Fruit fly (Drosophila melanogaster) whole organism, prepupa: ENCODE data around the gene U4-U6-60K.

Source experiments
- CG16779 ChIP-seq: fragments of 200-800 bp; sonication (Bioruptor generic); optimal IDR thresholded peaks from 3 replicates; lab custom pipeline; 2017; ENCODE audit warnings: missing biosample characterization, mild to moderate bottlenecking, missing genetic modification characterization
- CG31627 ChIP-seq: fragments of 200-800 bp; sonication (Bioruptor generic); optimal IDR thresholded peaks from 3 replicates; lab custom pipeline; 2016; ENCODE audit warnings: missing biosample characterization, missing genetic modification characterization
- CG34406 ChIP-seq: fragments of 200-800 bp; sonication (Bioruptor generic); optimal IDR thresholded peaks from 3 replicates; lab custom pipeline; 2016; ENCODE audit warnings: missing biosample characterization, missing genetic modification characterization
- CG6276 ChIP-seq: fragments of 200-800 bp; sonication (Bioruptor generic); optimal IDR thresholded peaks from 2 replicates; lab custom pipeline; 2017; ENCODE audit warnings: missing biosample characterization, mild to moderate bottlenecking, missing genetic modification characterization
- CG7368 ChIP-seq: fragments of 200-800 bp; sonication (Bioruptor generic); optimal IDR thresholded peaks from 3 replicates; lab custom pipeline; 2016; ENCODE audit warnings: missing biosample characterization, missing genetic modification characterization
- Eip75B ChIP-seq: fragments of 200-800 bp; sonication (Bioruptor generic); optimal IDR thresholded peaks from 3 replicates; lab custom pipeline; 2016; ENCODE audit warnings: missing biosample characterization, missing genetic modification characterization
- Ets21C ChIP-seq: fragments of 200-800 bp; sonication (Bioruptor generic); optimal IDR thresholded peaks from 3 replicates; lab custom pipeline; 2016; ENCODE audit warnings: missing biosample characterization, missing genetic modification characterization
- Gug ChIP-seq: fragments of 200-800 bp; sonication (Bioruptor generic); IDR thresholded peaks from 2 replicates; pipeline ENCODE4 v1.3.6; 2022; ENCODE audit warnings: missing biosample characterization, missing genetic modification characterization
- OdsH ChIP-seq: fragments of 200-800 bp; sonication (Bioruptor generic); optimal IDR thresholded peaks from 3 replicates; lab custom pipeline; 2016; ENCODE audit warnings: missing biosample characterization, missing genetic modification characterization
- Sox14 ChIP-seq: fragments of 200-800 bp; sonication (Bioruptor generic); optimal IDR thresholded peaks from 3 replicates; lab custom pipeline; 2016; ENCODE audit warnings: missing biosample characterization, missing genetic modification characterization
- fd59A ChIP-seq: fragments of 200-800 bp; sonication (Bioruptor generic); optimal IDR thresholded peaks from 2 replicates; lab custom pipeline; 2017; ENCODE audit warnings: missing biosample characterization, mild to moderate bottlenecking, missing genetic modification characterization, missing genetic modification reagents
- svp ChIP-seq: fragments of 200-800 bp; sonication (Bioruptor generic); peaks from one replicate; lab custom pipeline; 2016; ENCODE audit warnings: missing biosample characterization, missing genetic modification characterization

- no peak for TF ChIP-seq CG16779
- no peak for TF ChIP-seq CG7368
- no peak for TF ChIP-seq CG31627 (GFP tag; lab: Kevin White, UChicago)
- no peak for TF ChIP-seq Gug (GFP tag; lab: Robert Waterston, UW)
- no peak for TF ChIP-seq CG6276 (GFP tag; lab: Kevin White, UChicago)
- no peak for TF ChIP-seq CG34406 (GFP tag; lab: Kevin White, UChicago)
- no peak for TF ChIP-seq svp (GFP tag; lab: Kevin White, UChicago)
- TF ChIP-seq fd59A (GFP tag; lab: Kevin White, UChicago): no peak
- TF ChIP-seq Ets21C (GFP tag; lab: Kevin White, UChicago): no peak
- no peak for TF ChIP-seq Eip75B (GFP tag; lab: Kevin White, UChicago)
- no peak for TF ChIP-seq Sox14 (GFP tag; lab: Kevin White, UChicago)
- TF ChIP-seq OdsH (GFP tag; lab: Kevin White, UChicago): no peak
Measured at dm6 chr3L:17549049-17549876, 35.6 kb upstream of the U4-U6-60K start, which contains the start of the genes Jon74E and CG7542.
